Worm (Caenorhabditis elegans): ENCODE data around the gene smf-3.

The smf-3 gene

DNA sequence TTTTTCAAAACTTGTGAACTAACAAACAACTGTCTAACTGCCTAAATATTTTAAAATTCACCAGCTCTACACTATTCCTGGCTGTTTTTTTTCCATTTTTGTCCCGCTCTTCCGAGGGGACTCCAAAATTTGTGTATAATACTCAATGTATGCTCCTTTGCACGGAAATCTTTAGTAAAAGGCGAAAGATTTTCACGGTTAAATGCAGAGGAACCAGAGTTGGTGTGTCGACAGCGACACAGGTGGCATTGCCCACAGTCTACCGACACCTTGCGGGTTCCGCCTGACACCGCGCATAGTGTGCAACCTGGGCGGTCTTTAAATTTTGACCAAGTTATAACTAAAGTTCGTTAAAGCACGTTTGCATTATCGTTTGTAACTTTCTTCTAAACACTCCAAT is 36.3 kb downstream of the smf-3 start:
- no peak for TF ChIP-seq nhr-76 (tag; optimal IDR thresholded peaks at IDR 0.05)
- no peak for TF ChIP-seq elt-3 (tag; optimal IDR thresholded peaks at IDR 0.05)
- no peak for TF ChIP-seq blmp-1 (tag; optimal IDR thresholded peaks at IDR 0.05)
- no peak for TF ChIP-seq zip-8 (tag; optimal IDR thresholded peaks at IDR 0.05)
- no peak for TF ChIP-seq unc-120 (tag; optimal IDR thresholded peaks at IDR 0.05; ENCODE audit: poor library complexity, severe bottlenecking)
- no peak for TF ChIP-seq lsy-2 (tag; optimal IDR thresholded peaks at IDR 0.05)
- no peak for TF ChIP-seq nhr-2 (tag; optimal IDR thresholded peaks at IDR 0.05)
- no peak for TF ChIP-seq ceh-39 (tag; optimal IDR thresholded peaks at IDR 0.05)
- no peak for TF ChIP-seq lin-13 (tag; optimal IDR thresholded peaks at IDR 0.05)

DNA sequence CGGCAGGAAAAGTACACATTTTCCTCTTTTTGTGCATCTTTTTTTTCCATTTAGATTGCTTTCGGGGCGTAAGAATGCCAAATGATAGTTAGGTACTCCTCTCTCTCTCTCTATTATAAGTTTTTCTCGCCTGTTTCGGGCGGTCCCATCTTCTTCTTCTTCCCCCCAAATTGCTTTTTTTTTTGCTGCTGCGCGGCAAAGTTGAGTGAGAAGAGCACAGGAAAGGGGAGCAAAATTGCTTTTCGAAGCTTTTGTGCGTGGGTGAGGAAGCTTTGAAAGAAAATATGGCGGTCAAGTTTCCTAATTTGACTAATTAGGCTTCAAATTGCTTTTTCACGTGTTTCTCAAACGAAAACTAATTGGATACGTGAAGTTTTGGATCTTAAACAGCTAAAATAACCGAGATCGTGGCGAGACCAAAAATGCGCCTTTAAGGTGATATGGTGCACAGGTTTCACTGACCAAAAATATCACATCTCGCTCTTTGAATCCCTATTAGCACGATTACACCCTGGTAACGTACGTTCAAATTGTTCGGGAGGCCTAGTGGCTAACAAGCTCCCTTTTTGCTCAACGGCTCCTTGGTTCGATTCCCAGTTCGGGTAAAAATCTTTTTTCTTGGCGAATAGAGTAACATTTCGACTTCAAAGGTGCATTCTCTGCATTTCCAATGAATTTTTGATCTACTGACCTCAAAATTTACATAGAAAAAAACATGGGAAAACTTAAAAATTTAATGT is 37.9 kb downstream of the smf-3 start:
- TF ChIP-seq ceh-83 (GFP tag; optimal IDR thresholded peaks at IDR 0.05) (no peak), lin-32 (GFP tag; optimal IDR thresholded peaks at IDR 0.05) (no peak), ces-1 (GFP tag; optimal IDR thresholded peaks at IDR 0.05) (peak; percentile 46), lsy-2 (tag; optimal IDR thresholded peaks at IDR 0.05) (no peak), blmp-1 (tag; optimal IDR thresholded peaks at IDR 0.05) (no peak), nhr-2 (tag; optimal IDR thresholded peaks at IDR 0.05) (no peak)

DNA sequence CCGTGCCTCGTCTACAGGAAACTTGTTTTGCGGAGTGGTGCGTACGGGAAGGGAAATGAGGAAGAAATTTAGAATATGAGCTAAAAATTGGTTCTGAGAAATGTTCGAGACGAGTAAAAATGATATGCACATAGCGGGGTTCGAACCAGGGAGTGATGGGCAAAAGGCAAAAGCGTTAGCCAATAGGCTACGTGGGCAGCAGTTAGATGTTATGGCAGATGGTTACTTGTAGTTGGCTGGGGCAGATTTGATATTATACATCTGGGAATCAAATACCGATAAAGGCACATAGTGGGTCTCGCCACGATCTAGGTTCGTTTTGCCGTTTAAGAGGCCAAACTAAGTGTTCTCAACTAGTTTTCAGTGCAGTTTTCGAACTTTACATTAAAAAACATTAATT is 38.6 kb downstream of the smf-3 start:
- no peak for TF ChIP-seq pha-4 (tag; optimal IDR thresholded peaks at IDR 0.05)
- no peak for TF ChIP-seq mls-2 (tag; optimal IDR thresholded peaks at IDR 0.05)
- no peak for TF ChIP-seq nhr-12 (tag; optimal IDR thresholded peaks at IDR 0.05)
- no peak for TF ChIP-seq bed-3 (GFP tag; optimal IDR thresholded peaks at IDR 0.05)
- TF ChIP-seq unc-120 (tag; optimal IDR thresholded peaks at IDR 0.05; ENCODE audit: poor library complexity, severe bottlenecking) = no peak
- TF ChIP-seq M03D4.4 (tag; optimal IDR thresholded peaks at IDR 0.05) = peak; percentile 34
- TF ChIP-seq nhr-28 (tag; optimal IDR thresholded peaks at IDR 0.05) = no peak
- peak; percentile 82 for TF ChIP-seq ceh-83 (GFP tag; optimal IDR thresholded peaks at IDR 0.05)
- no peak for TF ChIP-seq ceh-43 (GFP tag; optimal IDR thresholded peaks at IDR 0.05)
- no peak for TF ChIP-seq ces-1 (GFP tag; optimal IDR thresholded peaks at IDR 0.05)
- no peak for TF ChIP-seq nhr-76 (tag; optimal IDR thresholded peaks at IDR 0.05)
- no peak for TF ChIP-seq nhr-2 (tag; optimal IDR thresholded peaks at IDR 0.05)
- no peak for TF ChIP-seq ztf-11 (tag; optimal IDR thresholded peaks at IDR 0.05)
- peak; percentile 56 for TF ChIP-seq sem-2 (GFP tag; optimal IDR thresholded peaks at IDR 0.05)
- no peak for TF ChIP-seq flh-1 (GFP tag; optimal IDR thresholded peaks at IDR 0.05)
- TF ChIP-seq lin-13 (tag; optimal IDR thresholded peaks at IDR 0.05) = no peak
- no peak for TF ChIP-seq zip-8 (tag; optimal IDR thresholded peaks at IDR 0.05)
- TF ChIP-seq cnd-1 (tag; optimal IDR thresholded peaks at IDR 0.05) = no peak
- TF ChIP-seq mab-5 (tag; optimal IDR thresholded peaks at IDR 0.05) = no peak
- TF ChIP-seq ham-2 (GFP tag; optimal IDR thresholded peaks at IDR 0.05) = peak; percentile 11
- TF ChIP-seq mep-1 (tag; optimal IDR thresholded peaks at IDR 0.05) = no peak
- no peak for TF ChIP-seq unc-62 (GFP tag; optimal IDR thresholded peaks at IDR 0.05)
- TF ChIP-seq nhr-237 (tag; optimal IDR thresholded peaks at IDR 0.05) = no peak
- TF ChIP-seq sptf-1 (tag; optimal IDR thresholded peaks at IDR 0.05) = no peak
- TF ChIP-seq drap-1 (GFP tag; optimal IDR thresholded peaks at IDR 0.05) = no peak
- TF ChIP-seq lin-32 (GFP tag; optimal IDR thresholded peaks at IDR 0.05) = no peak
- no peak for TF ChIP-seq snpc-4 (tag; optimal IDR thresholded peaks at IDR 0.05)
- TF ChIP-seq tbx-8 (GFP tag; optimal IDR thresholded peaks at IDR 0.05) = no peak

DNA sequence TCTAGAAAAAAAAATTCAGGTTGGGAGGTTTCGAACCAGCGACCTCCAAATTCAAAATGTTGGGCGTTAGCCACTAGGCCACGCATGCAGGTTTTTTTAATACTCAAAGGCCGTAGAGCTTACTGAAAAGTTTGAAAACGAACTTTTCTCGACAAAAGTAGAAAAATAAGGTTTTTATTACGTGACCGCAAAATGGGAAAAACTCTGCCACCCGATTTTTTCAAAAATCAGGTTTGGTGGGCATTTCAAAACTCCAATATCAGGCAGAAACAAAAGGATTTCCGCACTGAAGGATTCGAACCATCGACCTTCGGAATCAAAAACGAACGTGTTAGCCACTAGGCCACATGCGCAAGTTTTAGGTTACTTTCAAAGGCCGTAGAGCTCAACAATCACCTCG is 40.1 kb downstream of the smf-3 start:
- no peak for TF ChIP-seq bed-3 (GFP tag; optimal IDR thresholded peaks at IDR 0.05)
- TF ChIP-seq nhr-2 (tag; optimal IDR thresholded peaks at IDR 0.05) = no peak
- no peak for TF ChIP-seq nhr-76 (tag; optimal IDR thresholded peaks at IDR 0.05)
- TF ChIP-seq blmp-1 (tag; optimal IDR thresholded peaks at IDR 0.05) = no peak
- no peak for TF ChIP-seq nhr-237 (tag; optimal IDR thresholded peaks at IDR 0.05)
- no peak for TF ChIP-seq mls-2 (tag; optimal IDR thresholded peaks at IDR 0.05)
- TF ChIP-seq M03D4.4 (tag; optimal IDR thresholded peaks at IDR 0.05) = no peak
- no peak for TF ChIP-seq lin-32 (GFP tag; optimal IDR thresholded peaks at IDR 0.05)
- no peak for TF ChIP-seq snpc-4 (tag; optimal IDR thresholded peaks at IDR 0.05)
- TF ChIP-seq ceh-43 (GFP tag; optimal IDR thresholded peaks at IDR 0.05) = no peak
- no peak for TF ChIP-seq ztf-11 (tag; optimal IDR thresholded peaks at IDR 0.05)
- TF ChIP-seq flh-1 (GFP tag; optimal IDR thresholded peaks at IDR 0.05) = no peak
- TF ChIP-seq ces-1 (GFP tag; optimal IDR thresholded peaks at IDR 0.05) = no peak
- TF ChIP-seq ham-2 (GFP tag; optimal IDR thresholded peaks at IDR 0.05) = no peak

All from whole organism, mixed stage, embryonic.